Fruit fly (Drosophila melanogaster): Measurements from ENCODE around the gene Wdr82.
A peak's percentile ranks its signal among the peaks of the same experiment; 100 is the strongest.

The Wdr82 gene

dm6 chr2L:8384108-8384601 lies 9.9 kb downstream of the Wdr82 start, which contains the start of the genes Dad1 and CG13384 (continued):
- TF ChIP-seq CG3163 (GFP tag; optimal IDR thresholded peaks at IDR 0.05): no peak
- TF ChIP-seq HmgZ (tag; optimal IDR thresholded peaks at IDR 0.05): peak; percentile 86
- no peak for TF ChIP-seq zen2 (GFP tag; IDR thresholded peaks at IDR 0.05; ENCODE audit: partially characterized antibody)
- TF ChIP-seq H15 (GFP tag; IDR thresholded peaks at IDR 0.05): peak; percentile 64; the same call in 1 of the 3 replicates
- TF ChIP-seq row (GFP tag; IDR thresholded peaks at IDR 0.05): peak; percentile 99
- peak; percentile 92 for TF ChIP-seq CG4424 (GFP tag; optimal IDR thresholded peaks at IDR 0.05)
- peak; percentile 68 for TF ChIP-seq Awh (GFP tag; IDR thresholded peaks at IDR 0.05)
- peak; percentile 70 for TF ChIP-seq ewg (GFP tag; optimal IDR thresholded peaks at IDR 0.05)
- no peak for TF ChIP-seq hkb (optimal IDR thresholded peaks at IDR 0.05)
- TF ChIP-seq hkb (GFP tag; IDR thresholded peaks at IDR 0.05): peak; percentile 85
- peak; percentile 92 for TF ChIP-seq fd3F (GFP tag; optimal IDR thresholded peaks at IDR 0.05)
- no peak for TF ChIP-seq en (GFP tag; optimal IDR thresholded peaks at IDR 0.05)
- no peak for TF ChIP-seq da (GFP tag; optimal IDR thresholded peaks at IDR 0.05)
- 0 out of 2 replicates have a peak, but pooled peaks have one; percentile 35 for TF ChIP-seq Dip2 (GFP tag; IDR thresholded peaks at IDR 0.05)
- peak; percentile 94 for TF ChIP-seq CG14014 (GFP tag; IDR thresholded peaks at IDR 0.05)
- peak; percentile 88 for TF ChIP-seq HLH3B (GFP tag; IDR thresholded peaks at IDR 0.05)
- no peak for TF ChIP-seq hth (optimal IDR thresholded peaks at IDR 0.05)
- peak; percentile 65 for TF ChIP-seq gfzf (GFP tag; optimal IDR thresholded peaks at IDR 0.05)
- TF ChIP-seq CG15479 (GFP tag; optimal IDR thresholded peaks at IDR 0.05): peak; percentile 44
- TF ChIP-seq toy (GFP tag; IDR thresholded peaks at IDR 0.05): peak; percentile 81
- 0 out of 2 replicates have a peak, but pooled peaks have one; percentile 42 for TF ChIP-seq CG4360 (GFP tag; IDR thresholded peaks at IDR 0.05)
- peak; percentile 91 for TF ChIP-seq Nf-YC (tag; optimal IDR thresholded peaks at IDR 0.05)
- TF ChIP-seq Opbp (GFP tag; IDR thresholded peaks at IDR 0.05; ENCODE audit: partially characterized antibody): peak; percentile 33; the same call in 1 of the 3 replicates
- peak; percentile 85 for TF ChIP-seq peb (GFP tag; IDR thresholded peaks at IDR 0.05)
- peak; percentile 86 for TF ChIP-seq corto (GFP tag; optimal IDR thresholded peaks at IDR 0.05)
- TF ChIP-seq Dbx (GFP tag; IDR thresholded peaks at IDR 0.05): peak; percentile 93
- TF ChIP-seq CG14667 (GFP tag; IDR thresholded peaks at IDR 0.05): peak; percentile 90
- peak; percentile 82 for TF ChIP-seq CG8281 (tag; optimal IDR thresholded peaks at IDR 0.05)
- peak; percentile 55 for TF ChIP-seq fd102C (GFP tag; optimal IDR thresholded peaks at IDR 0.05)
- TF ChIP-seq ato (GFP tag; IDR thresholded peaks at IDR 0.05; ENCODE audit: partially characterized antibody): 0 out of 2 replicates have a peak, but pooled peaks have one; percentile 23
- no peak for TF ChIP-seq p53 (GFP tag; optimal IDR thresholded peaks at IDR 0.05)
- peak; percentile 94 for TF ChIP-seq CG6765 (GFP tag; optimal IDR thresholded peaks at IDR 0.05)
- TF ChIP-seq ab (GFP tag; optimal IDR thresholded peaks at IDR 0.05): peak; percentile 20
- no peak for TF ChIP-seq NK7.1 (GFP tag; optimal IDR thresholded peaks at IDR 0.05)
- peak; percentile 93 for TF ChIP-seq CG13775 (GFP tag; optimal IDR thresholded peaks at IDR 0.05)
- peak; percentile 71 for TF ChIP-seq E2f2 (GFP tag; IDR thresholded peaks at IDR 0.05)
- TF ChIP-seq dysf (GFP tag; IDR thresholded peaks at IDR 0.05): peak; percentile 96
- TF ChIP-seq CG7987 (GFP tag; optimal IDR thresholded peaks at IDR 0.05): peak; percentile 40
- TF ChIP-seq sna (GFP tag; IDR thresholded peaks at IDR 0.05; ENCODE audit: partially characterized antibody): no peak
- no peak; the same call in 1 of the 2 replicates for TF ChIP-seq bbx (GFP tag; IDR thresholded peaks at IDR 0.05; ENCODE audit: partially characterized antibody)
- peak; percentile 95 for TF ChIP-seq Meics (GFP tag; optimal IDR thresholded peaks at IDR 0.05)
- TF ChIP-seq CG7271 (tag; optimal IDR thresholded peaks at IDR 0.05): peak; percentile 82
- TF ChIP-seq CG10321 (GFP tag; IDR thresholded peaks at IDR 0.05): peak; percentile 79
- peak; percentile 28 for TF ChIP-seq NC2β (GFP tag; optimal IDR thresholded peaks at IDR 0.05)
- TF ChIP-seq CG18476 (GFP tag; optimal IDR thresholded peaks at IDR 0.05): peak; percentile 85
- TF ChIP-seq run (tag; optimal IDR thresholded peaks at IDR 0.05): peak; percentile 83
- peak; percentile 91 for TF ChIP-seq oc (tag; optimal IDR thresholded peaks at IDR 0.05)
- peak; percentile 96 for TF ChIP-seq CG32532 (GFP tag; IDR thresholded peaks at IDR 0.05)
- peak; percentile 43 for TF ChIP-seq CG15073 (GFP tag; optimal IDR thresholded peaks at IDR 0.05)
- TF ChIP-seq onecut (GFP tag; IDR thresholded peaks at IDR 0.05): peak; percentile 71
- peak; percentile 54 for TF ChIP-seq YL-1 (GFP tag; optimal IDR thresholded peaks at IDR 0.05)

Data from whole organism, embryonic.